Worm (Caenorhabditis elegans) whole organism, midembryonic: ENCODE data around the gene let-92.

Experiments used
- T22C8.4 ChIP-seq: fragments of 200-800 bp; sonication (Bioruptor generic); IDR thresholded peaks from 2 replicates; pipeline ENCODE4 v1.3.6; 2022; ENCODE audit warnings: missing genetic modification characterization, missing compliant biosample characterization
- cog-1 ChIP-seq: sonication (generic microtip); optimal IDR thresholded peaks from 2 replicates; lab custom pipeline; 2016; ENCODE audit warnings: missing genetic modification characterization, missing compliant biosample characterization
- flt-1 ChIP-seq: fragments of 200-800 bp; sonication (Bioruptor generic); IDR thresholded peaks from 2 replicates; pipeline ENCODE4 v1.3.6; 2022; ENCODE audit warnings: missing genetic modification characterization, missing compliant biosample characterization
- klf-2 ChIP-seq: fragments of 200-800 bp; sonication (Bioruptor generic); conservative IDR thresholded peaks from 2 replicates; pipeline ENCODE4 v1.3.6; 2022; ENCODE audit warnings: missing genetic modification reagents, missing genetic modification characterization, missing compliant biosample characterization
- med-1 ChIP-seq: sonication (generic microtip); optimal IDR thresholded peaks from 2 replicates; lab custom pipeline; 2017; ENCODE audit warnings: missing genetic modification characterization, mild to moderate bottlenecking, missing compliant biosample characterization, antibody characterized with exemption, missing genetic modification reagents; ENCODE audit not compliant: insufficient read depth
- ref-1 ChIP-seq: fragments of 200-800 bp; sonication (Bioruptor generic); conservative IDR thresholded peaks from 2 replicates; pipeline ENCODE4 v1.3.6; 2022; ENCODE audit warnings: missing genetic modification reagents, missing genetic modification characterization, missing compliant biosample characterization
- tab-1 ChIP-seq: fragments of 200-800 bp; sonication (Bioruptor generic); IDR thresholded peaks from 2 replicates; pipeline ENCODE4 v1.3.6; 2022; ENCODE audit warnings: missing genetic modification characterization, missing compliant biosample characterization
- ztf-23 ChIP-seq: fragments of 200-800 bp; sonication (Bioruptor generic); IDR thresholded peaks from 2 replicates; pipeline ENCODE4 v1.3.6; 2022; ENCODE audit warnings: missing genetic modification reagents, missing genetic modification characterization, missing compliant biosample characterization
- ztf-29 ChIP-seq: fragments of 200-800 bp; sonication (Bioruptor generic); IDR thresholded peaks from 2 replicates; pipeline ENCODE4 v1.3.6; 2022; ENCODE audit warnings: missing genetic modification reagents, missing genetic modification characterization, missing compliant biosample characterization

ce11 chrIV:11854777-11855176, 3.5 kb upstream of the let-92 start, which contains the start of gene tag-30:
- TF ChIP-seq ref-1 (GFP tag; lab: Robert Waterston, UW) (no peak), ztf-23 (no peak), T22C8.4 (GFP tag; lab: Robert Waterston, UW) (no peak), tab-1 (GFP tag; lab: Robert Waterston, UW) (no peak), med-1 (GFP tag; lab: Kevin White, UChicago) (no peak), flt-1 (GFP tag; lab: Robert Waterston, UW) (no peak), klf-2 (GFP tag; lab: Robert Waterston, UW) (no peak), ztf-29 (GFP tag; lab: Robert Waterston, UW) (no peak), cog-1 (tag; lab: Kevin White, UChicago) (no peak)
